Worm (Caenorhabditis elegans): ENCODE data around the gene srh-135.
A peak's percentile ranks its signal among the peaks of the same experiment; 100 is the strongest.

DNA sequence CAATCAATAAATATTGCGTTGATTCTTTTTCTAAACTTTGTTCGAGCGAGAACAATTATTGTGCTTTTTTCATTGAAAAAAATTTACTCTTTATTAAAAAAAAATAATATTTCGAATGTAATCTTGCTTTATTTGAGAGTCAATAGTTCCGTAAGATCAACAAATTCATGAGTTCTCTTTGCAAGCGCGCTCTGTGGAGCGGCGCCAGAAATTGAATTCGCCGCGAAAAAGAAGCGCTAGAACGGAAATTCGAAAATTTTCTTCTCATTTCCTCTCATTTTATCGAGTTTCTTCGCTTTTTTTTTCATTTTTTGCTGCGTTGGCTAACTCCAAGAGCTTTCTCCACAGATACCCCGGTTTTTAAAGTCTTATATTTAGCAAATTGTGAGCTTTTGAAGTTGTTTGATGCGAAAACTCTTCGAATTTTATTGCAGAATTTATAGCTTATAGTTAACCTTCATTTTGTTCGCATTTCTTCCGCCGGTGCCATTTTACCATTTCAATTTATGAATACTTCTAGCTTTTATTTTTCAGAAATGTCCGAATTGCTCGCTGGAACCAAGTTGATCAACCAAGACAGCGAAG is 29.7 kb downstream of the srh-135 start, which contains the start of gene R05H5.3:
- TF ChIP-seq ctbp-1 (GFP tag; IDR thresholded peaks at IDR 0.05) = no peak
- TF ChIP-seq jun-1 (tag; optimal IDR thresholded peaks at IDR 0.05) = no peak
- TF ChIP-seq F37D6.2 (tag; optimal IDR thresholded peaks at IDR 0.05) = no peak
- TF ChIP-seq fkh-10 (GFP tag; optimal IDR thresholded peaks at IDR 0.05) = peak; percentile 71

Data from whole organism, L4 larva.